Fruit fly (Drosophila melanogaster): ENCODE data around the gene Sytalpha.

The Sytalpha gene

DNA sequence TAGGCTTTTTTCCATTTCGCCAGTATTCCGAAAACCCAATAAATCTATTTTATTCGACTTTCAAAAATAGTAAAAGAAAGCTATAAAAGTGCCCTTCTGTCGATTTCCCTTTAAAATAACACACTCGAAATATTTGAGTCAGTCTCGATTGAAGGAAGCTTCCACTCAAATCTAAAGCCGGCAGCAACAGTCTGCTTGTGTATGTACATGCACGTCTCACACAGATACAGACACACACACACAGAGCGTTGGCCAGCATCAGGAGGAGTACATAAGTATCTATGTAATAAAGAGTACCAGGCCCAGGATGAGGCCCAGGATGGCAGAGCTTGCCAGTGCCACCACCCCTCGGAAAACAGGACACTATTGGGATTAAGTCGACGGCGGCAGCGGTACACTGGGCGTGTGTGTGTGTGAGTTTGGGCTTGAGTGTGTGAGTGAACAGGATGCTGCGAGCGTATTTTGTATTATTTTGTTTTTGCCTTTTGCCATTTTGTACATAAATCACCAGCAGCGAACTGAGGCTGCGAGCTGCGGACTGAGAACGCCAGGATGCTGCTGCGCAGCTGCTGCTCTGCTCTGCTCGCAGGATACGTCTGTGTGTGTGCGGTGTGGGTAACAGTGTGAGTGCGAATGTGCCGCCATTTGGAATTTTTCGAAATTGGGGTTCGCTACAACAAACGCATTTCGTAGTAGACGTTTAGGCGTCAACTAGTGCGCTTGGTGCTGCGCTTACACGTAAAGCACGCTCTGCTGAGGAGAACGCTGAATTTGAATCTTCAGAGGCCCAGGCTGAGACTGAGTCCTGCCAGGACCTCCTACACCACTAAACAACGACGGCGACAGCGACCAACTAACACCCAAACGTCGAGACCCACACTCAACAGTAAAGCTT lies 31.7 kb upstream of the Sytalpha start (continued):
- TF ChIP-seq CG9797 (GFP tag; optimal IDR thresholded peaks at IDR 0.05) (no peak), CG11696 (GFP tag; IDR thresholded peaks at IDR 0.05) (no peak), CG6175 (GFP tag; IDR thresholded peaks at IDR 0.05) (no peak), MBD-R2 (GFP tag; IDR thresholded peaks at IDR 0.05) (no peak), fd3F (GFP tag; optimal IDR thresholded peaks at IDR 0.05) (no peak), CG13123 (GFP tag; optimal IDR thresholded peaks at IDR 0.05) (no peak), CG1832 (GFP tag; optimal IDR thresholded peaks at IDR 0.05) (no peak), Awh (GFP tag; IDR thresholded peaks at IDR 0.05) (no peak), Jarid2 (GFP tag; optimal IDR thresholded peaks at IDR 0.05) (peak; percentile 0), CG9932 (GFP tag; IDR thresholded peaks at IDR 0.05) (no peak), CG4730 (GFP tag; IDR thresholded peaks at IDR 0.05) (no peak), CG7271 (tag; optimal IDR thresholded peaks at IDR 0.05) (no peak), CG15601 (tag; optimal IDR thresholded peaks at IDR 0.05) (no peak), nmo (GFP tag; optimal IDR thresholded peaks at IDR 0.05) (no peak), Hr39 (optimal IDR thresholded peaks at IDR 0.05) (no peak), sd (tag; optimal IDR thresholded peaks at IDR 0.05) (peak; percentile 20), kah (GFP tag; optimal IDR thresholded peaks at IDR 0.05) (no peak), schlank (tag; optimal IDR thresholded peaks at IDR 0.05) (no peak), CG18599 (GFP tag; optimal IDR thresholded peaks at IDR 0.05) (peak; percentile 18), nerfin-1 (tag; optimal IDR thresholded peaks at IDR 0.05) (peak; percentile 71), CG11504 (tag; optimal IDR thresholded peaks at IDR 0.05) (peak; percentile 56), lab (GFP tag; optimal IDR thresholded peaks at IDR 0.05) (peak; percentile 18), zen (tag; optimal IDR thresholded peaks at IDR 0.05) (no peak), pros (GFP tag; optimal IDR thresholded peaks at IDR 0.05) (peak; percentile 30), CG14710 (tag; optimal IDR thresholded peaks at IDR 0.05) (peak; percentile 47), Oli (tag; optimal IDR thresholded peaks at IDR 0.05) (no peak), CG17802 (tag; optimal IDR thresholded peaks at IDR 0.05) (no peak), CG3847 (GFP tag; IDR thresholded peaks at IDR 0.05) (no peak), pan (optimal IDR thresholded peaks at IDR 0.05) (no peak), pan (GFP tag; optimal IDR thresholded peaks at IDR 0.05 in 1 of 2, IDR thresholded peaks at IDR 0.05 in 1 of 2) (no peak), chn (GFP tag; optimal IDR thresholded peaks at IDR 0.05) (no peak), gcm2 (GFP tag; optimal IDR thresholded peaks at IDR 0.05) (no peak), inv (GFP tag; IDR thresholded peaks at IDR 0.05; ENCODE audit: partially characterized antibody) (no peak), abd-A (tag; optimal IDR thresholded peaks at IDR 0.05) (peak; percentile 97), Sin3A (optimal IDR thresholded peaks at IDR 0.05) (no peak), oc (tag; optimal IDR thresholded peaks at IDR 0.05) (peak; percentile 10), bowl (GFP tag; IDR thresholded peaks at IDR 0.05) (no peak), scrt (GFP tag; optimal IDR thresholded peaks at IDR 0.05) (peak; percentile 95), pzg (GFP tag; optimal IDR thresholded peaks at IDR 0.05) (no peak), her (GFP tag; optimal IDR thresholded peaks at IDR 0.05) (no peak), Hey (tag; optimal IDR thresholded peaks at IDR 0.05) (peak; percentile 19), ERR (GFP tag; optimal IDR thresholded peaks at IDR 0.05) (no peak), chm (GFP tag; IDR thresholded peaks at IDR 0.05) (peak; percentile 82; the same call in 1 of the 2 replicates), sr (GFP tag; IDR thresholded peaks at IDR 0.05) (no peak), Adf1 (GFP tag; IDR thresholded peaks at IDR 0.05) (peak; percentile 96), Atf3 (GFP tag; optimal IDR thresholded peaks at IDR 0.05) (no peak), CG1024 (GFP tag; IDR thresholded peaks at IDR 0.05) (no peak), stc (GFP tag; IDR thresholded peaks at IDR 0.05) (no peak), phol (tag; optimal IDR thresholded peaks at IDR 0.05) (peak; percentile 62), en (GFP tag; optimal IDR thresholded peaks at IDR 0.05) (no peak)

Data from whole organism, embryonic.